Worm (Caenorhabditis elegans) whole organism, L1 larva: ENCODE data around the gene memb-2.

ENCODE experiments used
- C04F5.9 ChIP-seq: sonication (generic microtip); optimal IDR thresholded peaks from 2 replicates; lab custom pipeline; 2016; ENCODE audit warnings: missing genetic modification characterization, missing compliant biosample characterization
- C16A3.4 ChIP-seq: fragments of 150-350 bp; optimal IDR thresholded peaks from 2 replicates; lab custom pipeline; 2014; ENCODE audit warnings: missing biosample characterization, missing genetic modification characterization
- ceh-82 ChIP-seq, 3 experiments: fragments of 150-350 bp in 1 of 3; sonication (generic microtip) in 2 of 3; optimal IDR thresholded peaks; 2 replicates each; lab custom pipeline; 2014 to 2017; ENCODE audit warnings: missing biosample characterization in 3 of 3, missing genetic modification characterization in 3 of 3
- egl-13 ChIP-seq: sonication (generic microtip); optimal IDR thresholded peaks from 2 replicates; lab custom pipeline; 2016; ENCODE audit warnings: missing genotype, missing genetic modification reagents, missing genetic modification characterization, missing compliant biosample characterization
- elt-2 ChIP-seq: sonication (generic microtip); optimal IDR thresholded peaks from 2 replicates; lab custom pipeline; 2016; ENCODE audit warnings: missing genetic modification characterization, mild to moderate bottlenecking, inconsistent platforms, missing compliant biosample characterization, missing genetic modification reagents
- fkh-10 ChIP-seq: sonication (generic microtip); optimal IDR thresholded peaks from 2 replicates; lab custom pipeline; 2017; ENCODE audit warnings: missing biosample characterization, missing genetic modification reagents, missing genetic modification characterization
- fkh-8 ChIP-seq: sonication (generic microtip); optimal IDR thresholded peaks from 2 replicates; lab custom pipeline; 2016; ENCODE audit warnings: mild to moderate bottlenecking, missing genetic modification characterization, missing compliant biosample characterization
- isw-1 ChIP-seq: fragments of 200-800 bp; sonication (Bioruptor generic); IDR thresholded peaks from 2 replicates; pipeline ENCODE4 v1.3.6; 2022; ENCODE audit warnings: missing genetic modification characterization, missing compliant biosample characterization
- lin-14 ChIP-seq: fragments of 200-800 bp; sonication (Bioruptor generic); optimal IDR thresholded peaks from 2 replicates; lab custom pipeline; 2018; ENCODE audit warnings: mild to moderate bottlenecking, missing genetic modification characterization, moderate library complexity, missing compliant biosample characterization
- lin-39 ChIP-seq: fragments of 150-350 bp; optimal IDR thresholded peaks from 2 replicates; lab custom pipeline; 2014; ENCODE audit warnings: missing biosample characterization, missing genetic modification reagents, missing genetic modification characterization
- nhr-12 ChIP-seq: sonication (generic microtip); optimal IDR thresholded peaks from 2 replicates; lab custom pipeline; 2017; ENCODE audit warnings: missing biosample characterization, missing genetic modification characterization
- nhr-237 ChIP-seq: fragments of 150-350 bp; optimal IDR thresholded peaks from 2 replicates; lab custom pipeline; 2014; ENCODE audit warnings: missing biosample characterization, missing genetic modification characterization
- nhr-47 ChIP-seq: sonication (generic microtip); optimal IDR thresholded peaks from 2 replicates; lab custom pipeline; 2016; ENCODE audit warnings: mild to moderate bottlenecking, missing genetic modification characterization, moderate library complexity, missing compliant biosample characterization
- nhr-71 ChIP-seq: sonication (generic microtip); optimal IDR thresholded peaks from 2 replicates; lab custom pipeline; 2016; ENCODE audit warnings: mild to moderate bottlenecking, missing genetic modification characterization, moderate library complexity, missing compliant biosample characterization
- nhr-77 ChIP-seq: fragments of 150-350 bp; optimal IDR thresholded peaks from 2 replicates; lab custom pipeline; 2014; ENCODE audit warnings: missing biosample characterization, missing genetic modification characterization
- nhr-85 ChIP-seq: sonication (generic microtip); peaks from one replicate; lab custom pipeline; 2016; ENCODE audit warnings: missing genetic modification characterization, inconsistent platforms, missing compliant biosample characterization
- pax-3 ChIP-seq: fragments of 200-800 bp; sonication (Bioruptor generic); optimal IDR thresholded peaks from 2 replicates; lab custom pipeline; 2018; ENCODE audit warnings: mild to moderate bottlenecking, missing genetic modification characterization, moderate library complexity, missing compliant biosample characterization
- skn-1 ChIP-seq: fragments of 150-350 bp; optimal IDR thresholded peaks from 2 replicates; lab custom pipeline; 2014; ENCODE audit warnings: missing biosample characterization, missing genetic modification characterization
- snpc-4 ChIP-seq: fragments of 150-350 bp; optimal IDR thresholded peaks from 2 replicates; lab custom pipeline; 2014; ENCODE audit warnings: missing biosample characterization, missing genetic modification characterization
- snu-23 ChIP-seq: sonication (generic microtip); optimal IDR thresholded peaks from 2 replicates; lab custom pipeline; 2016; ENCODE audit warnings: missing genetic modification characterization, missing compliant biosample characterization
- sox-4 ChIP-seq: sonication (generic microtip); optimal IDR thresholded peaks from 2 replicates; lab custom pipeline; 2016; ENCODE audit warnings: missing genetic modification characterization, missing compliant biosample characterization
- sptf-1 ChIP-seq: fragments of 150-350 bp; optimal IDR thresholded peaks from 2 replicates; lab custom pipeline; 2014; ENCODE audit warnings: missing biosample characterization, missing genetic modification characterization
- xbp-1 ChIP-seq: sonication (generic microtip); optimal IDR thresholded peaks from 2 replicates; lab custom pipeline; 2016; ENCODE audit warnings: missing genetic modification characterization, missing compliant biosample characterization
- zip-4 ChIP-seq: fragments of 200-800 bp; sonication (Bioruptor generic); optimal IDR thresholded peaks from 2 replicates; lab custom pipeline; 2018; ENCODE audit warnings: mild to moderate bottlenecking, missing genetic modification characterization, moderate library complexity, missing compliant biosample characterization

Gene memb-2

ce11 chrV:5576008-5576407 is 43.9 kb downstream of the memb-2 start (continued):
- peak; percentile 26 for TF ChIP-seq xbp-1 (tag; lab: Kevin White, UChicago)
- TF ChIP-seq lin-39 (tag; lab: Kevin White, UChicago): no peak
- no peak for TF ChIP-seq C16A3.4
- TF ChIP-seq C04F5.9 (tag; lab: Kevin White, UChicago): no peak
- no peak for TF ChIP-seq nhr-85 (tag; lab: Kevin White, UChicago)
- peak; percentile 87 for TF ChIP-seq elt-2 (tag; lab: Kevin White, UChicago)
- no peak for TF ChIP-seq sptf-1 (tag; lab: Kevin White, UChicago)
- TF ChIP-seq isw-1 (GFP tag; lab: Robert Waterston, UW): no peak
- TF ChIP-seq nhr-71 (tag; lab: Kevin White, UChicago): peak; percentile 40
- TF ChIP-seq zip-4 (GFP tag; lab: Kevin White, UChicago): peak; percentile 49
- TF ChIP-seq nhr-47 (tag; lab: Kevin White, UChicago): peak; percentile 50
- no peak for TF ChIP-seq pax-3 (tag; lab: Kevin White, UChicago)
- TF ChIP-seq nhr-12 (tag; lab: Kevin White, UChicago): no peak
- peak; percentile 97 for TF ChIP-seq snpc-4 (tag; lab: Kevin White, UChicago)
- TF ChIP-seq nhr-77 (tag; lab: Kevin White, UChicago): peak; percentile 53
- TF ChIP-seq lin-14 (GFP tag; lab: Kevin White, UChicago): peak; percentile 12
- TF ChIP-seq snu-23: no peak
- peak; percentile 82 for TF ChIP-seq skn-1

- TF ChIP-seq nhr-237 (tag; lab: Kevin White, UChicago) (no peak), fkh-10 (GFP tag; lab: Kevin White, UChicago) (peak; percentile 90), ceh-82 (tag; optimal IDR thresholded peaks at IDR 0.05; lab: Kevin White, UChicago) (no peak), lin-14 (GFP tag; lab: Kevin White, UChicago) (peak; percentile 60), sox-4 (no peak), egl-13 (tag; lab: Kevin White, UChicago) (peak; percentile 19), nhr-71 (tag; lab: Kevin White, UChicago) (peak; percentile 8), fkh-8 (tag; lab: Kevin White, UChicago) (peak; percentile 29)
Observed at ce11 chrV:5571691-5572090, 48.2 kb downstream of the memb-2 start.

- peak; percentile 16 for TF ChIP-seq fkh-10 (GFP tag; lab: Kevin White, UChicago)
- peak; percentile 39 for TF ChIP-seq lin-14 (GFP tag; lab: Kevin White, UChicago)
- no peak for TF ChIP-seq snpc-4 (tag; lab: Kevin White, UChicago)
- TF ChIP-seq zip-4 (GFP tag; lab: Kevin White, UChicago): no peak
- TF ChIP-seq, all 84 proteins: peak for 2
Observed at ce11 chrV:5570433-5570832, 49.5 kb downstream of the memb-2 start, which contains the start of gene glb-6. Gene glb-6 (minus strand): TSS chrV:5570533.
